Worm (Caenorhabditis elegans): ENCODE results near the gene ZK353.10.
A peak's percentile ranks its signal among the peaks of the same experiment; 100 is the strongest.

ZK353.10 gene

DNA sequence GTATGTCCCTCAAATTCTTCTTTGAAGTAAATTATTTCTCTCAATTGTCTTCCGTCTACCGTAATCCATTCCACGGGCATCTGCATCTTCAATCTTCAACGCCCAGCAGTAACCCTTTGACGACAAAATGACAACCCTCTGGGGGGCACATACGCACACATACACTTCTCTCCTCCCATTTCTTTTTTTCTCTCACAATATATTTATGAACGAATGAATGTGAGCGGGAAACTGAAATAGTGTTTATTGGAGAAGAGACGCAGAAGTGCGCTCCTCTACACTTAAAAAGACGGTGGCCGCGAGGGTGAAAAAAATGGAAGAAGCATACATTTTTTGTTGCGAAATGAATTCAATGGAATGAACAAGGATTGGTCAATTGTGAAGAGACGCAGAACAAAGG, 17.8 kb upstream of the ZK353.10 start (continued):
- TF ChIP-seq lir-1 (GFP tag; conservative IDR thresholded peaks at IDR 0.05) (no peak), ztf-22 (GFP tag; optimal IDR thresholded peaks at IDR 0.05) (no peak), gei-17 (GFP tag; optimal IDR thresholded peaks at IDR 0.05) (no peak), repo-1 (tag; optimal IDR thresholded peaks at IDR 0.05) (no peak), dpl-1 (GFP tag; optimal IDR thresholded peaks at IDR 0.05) (no peak), chd-7 (tag; optimal IDR thresholded peaks at IDR 0.05) (no peak), pbrm-1 (GFP tag; IDR thresholded peaks at IDR 0.05) (no peak), lsl-1 (GFP tag; optimal IDR thresholded peaks at IDR 0.05) (no peak), aptf-3 (GFP tag; IDR thresholded peaks at IDR 0.05) (no peak), mes-4 (tag; optimal IDR thresholded peaks at IDR 0.05) (no peak), akir-1 (GFP tag; optimal IDR thresholded peaks at IDR 0.05) (no peak), lin-35 (GFP tag; optimal IDR thresholded peaks at IDR 0.05) (peak in 1 of 3 experiments; percentile 48), cebp-1 (GFP tag; IDR thresholded peaks at IDR 0.05) (peak; percentile 90), cebp-1 (tag; optimal IDR thresholded peaks at IDR 0.05) (peak; percentile 94), F23B12.7 (tag; optimal IDR thresholded peaks at IDR 0.05; ENCODE audit: insufficient read depth) (peak; percentile 13), pha-4 (tag; optimal IDR thresholded peaks at IDR 0.05) (peak; percentile 56), dpff-1 (tag; optimal IDR thresholded peaks at IDR 0.05) (no peak), madf-8 (GFP tag; conservative IDR thresholded peaks at IDR 0.05) (no peak), tbx-9 (tag; optimal IDR thresholded peaks at IDR 0.05; ENCODE audit: borderline replicate concordance) (no peak), T26A5.8 (tag; optimal IDR thresholded peaks at IDR 0.05) (no peak), bed-2 (GFP tag; IDR thresholded peaks at IDR 0.05) (no peak), mcd-1 (GFP tag; IDR thresholded peaks at IDR 0.05) (no peak), ztf-26 (tag; optimal IDR thresholded peaks at IDR 0.05) (no peak), K12H6.12 (tag; optimal IDR thresholded peaks at IDR 0.05) (peak; percentile 67), let-607 (tag; optimal IDR thresholded peaks at IDR 0.05) (peak; percentile 10 to 15), nhr-120 (GFP tag; IDR thresholded peaks at IDR 0.05) (no peak), unc-130 (GFP tag; optimal IDR thresholded peaks at IDR 0.05) (no peak), B0336.3 (GFP tag; IDR thresholded peaks at IDR 0.05) (peak; percentile 47; the same call in 1 of the 2 replicates), Y67H2A.10 (GFP tag; conservative IDR thresholded peaks at IDR 0.05) (no peak), nhr-80 (tag; optimal IDR thresholded peaks at IDR 0.05) (peak; percentile 96), lin-54 (GFP tag; optimal IDR thresholded peaks at IDR 0.05) (peak; percentile 35), nfya-1 (tag; optimal IDR thresholded peaks at IDR 0.05; ENCODE audit: borderline replicate concordance, insufficient read depth) (no peak), dox-1 (GFP tag; IDR thresholded peaks at IDR 0.05) (peak; percentile 80; the same call in 1 of the 2 replicates), ceh-91 (GFP tag; IDR thresholded peaks at IDR 0.05) (no peak), ceh-58 (GFP tag; IDR thresholded peaks at IDR 0.05) (no peak)

DNA sequence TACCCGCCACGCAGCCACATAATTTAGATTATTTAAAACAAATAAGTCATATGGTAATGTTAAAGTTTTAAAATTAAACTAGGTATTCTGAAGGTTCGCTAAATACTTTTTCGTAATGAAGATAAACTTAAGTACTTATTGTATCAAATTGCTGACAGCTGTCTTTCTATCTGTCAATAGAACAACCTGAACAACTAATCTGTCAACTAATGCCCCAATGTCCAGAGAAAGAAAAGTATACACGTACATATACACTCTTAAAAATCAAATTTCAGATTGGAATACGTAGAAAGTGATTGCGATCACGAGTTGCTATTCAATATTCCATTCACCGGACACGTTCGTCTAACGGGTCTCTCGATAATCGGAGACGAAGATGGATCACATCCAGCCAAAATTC, 16.5 kb upstream of the ZK353.10 start:
- TF ChIP-seq T07F8.4 (tag; optimal IDR thresholded peaks at IDR 0.05) (no peak), die-1 (tag; optimal IDR thresholded peaks at IDR 0.05) (no peak), nhr-80 (tag; optimal IDR thresholded peaks at IDR 0.05) (peak; percentile 1)

DNA sequence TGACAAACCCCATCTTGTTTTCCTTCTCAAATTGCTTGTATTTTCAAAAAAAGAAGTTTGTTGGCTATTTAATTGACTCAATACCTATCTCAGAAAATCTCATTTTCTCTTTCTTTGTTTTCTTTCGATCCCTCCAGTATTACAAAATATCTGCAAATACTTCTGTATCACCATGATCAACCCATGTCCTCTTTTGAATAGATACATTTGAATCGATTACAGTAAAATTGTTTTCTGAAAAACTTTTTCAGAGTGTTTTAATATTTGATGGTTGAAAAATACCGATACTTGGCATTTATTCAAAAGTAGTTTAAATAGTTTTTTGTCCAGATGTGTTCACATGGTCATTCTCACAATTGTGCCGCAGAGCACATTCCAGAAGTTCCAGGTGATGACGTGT, 14.9 kb upstream of the ZK353.10 start, which contains the start of gene ZK353.9:
ZK353.9 (plus strand) TSS at position 331 of the 400 bp plus-strand sequence.
- TF ChIP-seq hlh-12 (tag; optimal IDR thresholded peaks at IDR 0.05) (no peak), nhr-90 (tag; optimal IDR thresholded peaks at IDR 0.05) (no peak), sea-2 (GFP tag; IDR thresholded peaks at IDR 0.05) (no peak), F23B12.7 (tag; optimal IDR thresholded peaks at IDR 0.05; ENCODE audit: insufficient read depth) (no peak), F39B2.1 (GFP tag; IDR thresholded peaks at IDR 0.05) (no peak), D2030.7 (GFP tag; IDR thresholded peaks at IDR 0.05) (no peak), zim-3 (tag; optimal IDR thresholded peaks at IDR 0.05) (no peak), lin-54 (GFP tag; optimal IDR thresholded peaks at IDR 0.05) (no peak), ztf-25 (GFP tag; IDR thresholded peaks at IDR 0.05) (no peak), ceh-58 (GFP tag; IDR thresholded peaks at IDR 0.05) (no peak), C17E4.6 (GFP tag; IDR thresholded peaks at IDR 0.05) (no peak), F33H1.4 (GFP tag; IDR thresholded peaks at IDR 0.05) (no peak), rec-8 (tag; optimal IDR thresholded peaks at IDR 0.05) (no peak)

All from whole organism, young adult.